Worm (Caenorhabditis elegans) whole organism, L1 larva: ENCODE results near the gene srw-108.

Experiments used
- ama-1 ChIP-seq: fragments of 150-350 bp; optimal IDR thresholded peaks from 2 replicates; lab custom pipeline; 2014
- dpl-1 ChIP-seq, 3 experiments: fragments of 150-350 bp in 2 of 3; sonication (generic microtip) in 1 of 3; optimal IDR thresholded peaks; 2 replicates each; lab custom pipeline; 2014 to 2017; ENCODE audit warnings: missing biosample characterization in 3 of 3, missing genetic modification characterization in 3 of 3, missing genetic modification reagents in 3 of 3
- egl-27 ChIP-seq, 2 experiments: fragments of 150-350 bp in 1 of 2; sonication (generic microtip); optimal IDR thresholded peaks; 3 replicates each; lab custom pipeline; 2017 to 2018; ENCODE audit warnings: missing biosample characterization in 2 of 2, missing genetic modification characterization in 2 of 2, missing genetic modification reagents in 2 of 2
- elt-2 ChIP-seq: sonication (generic microtip); optimal IDR thresholded peaks from 2 replicates; lab custom pipeline; 2016; ENCODE audit warnings: missing genetic modification characterization, mild to moderate bottlenecking, inconsistent platforms, missing compliant biosample characterization, missing genetic modification reagents
- jun-1 ChIP-seq: fragments of 150-350 bp; optimal IDR thresholded peaks from 2 replicates; lab custom pipeline; 2014; ENCODE audit warnings: missing biosample characterization, missing genetic modification reagents, missing genetic modification characterization
- lin-15B ChIP-seq: fragments of 150-350 bp; sonication (generic microtip); optimal IDR thresholded peaks from 3 replicates; lab custom pipeline; 2014; ENCODE audit warnings: missing biosample characterization, missing genetic modification characterization
- lin-39 ChIP-seq: fragments of 150-350 bp; optimal IDR thresholded peaks from 2 replicates; lab custom pipeline; 2014; ENCODE audit warnings: missing biosample characterization, missing genetic modification reagents, missing genetic modification characterization
- nhr-90 ChIP-seq: sonication (generic microtip); optimal IDR thresholded peaks from 2 replicates; lab custom pipeline; 2016; ENCODE audit warnings: mild to moderate bottlenecking, missing genetic modification characterization, missing compliant biosample characterization; ENCODE audit not compliant: poor library complexity
- pag-3 ChIP-seq: sonication (generic microtip); optimal IDR thresholded peaks from 2 replicates; lab custom pipeline; 2017; ENCODE audit warnings: missing genetic modification characterization, mild to moderate bottlenecking, missing compliant biosample characterization, antibody characterized with exemption, borderline replicate concordance; ENCODE audit not compliant: insufficient read depth
- ztf-4 ChIP-seq: fragments of 150-350 bp; optimal IDR thresholded peaks from 2 replicates; lab custom pipeline; 2014; ENCODE audit warnings: missing biosample characterization, missing genetic modification characterization

DNA sequence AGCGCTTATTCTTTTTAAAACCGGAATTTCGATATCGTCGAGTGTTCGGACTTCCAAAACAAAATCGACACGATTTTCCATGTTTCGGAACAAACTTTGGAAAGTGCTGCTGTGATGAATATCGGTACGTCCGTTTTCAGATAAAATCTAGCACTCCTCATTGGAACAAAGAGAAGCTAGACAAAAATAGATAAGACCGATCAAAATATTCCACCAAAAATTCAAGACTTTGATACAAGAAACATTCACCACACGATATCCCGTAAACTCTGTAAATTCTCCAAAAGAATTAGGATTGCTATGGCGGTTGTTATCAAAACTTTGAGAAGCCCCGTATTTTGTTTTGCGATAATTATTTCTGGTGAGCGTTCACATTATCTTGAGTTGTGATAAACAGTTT is 15.5 kb downstream of the srw-108 start, which contains the start of gene C14C6.3:
- no peak for TF ChIP-seq egl-27 (tag; optimal IDR thresholded peaks at IDR 0.05; lab: Kevin White, UChicago)
- no peak for TF ChIP-seq nhr-90
- TF ChIP-seq ztf-4 (tag; lab: Kevin White, UChicago) = no peak
- no peak for TF ChIP-seq lin-39
- no peak for TF ChIP-seq jun-1 (tag; lab: Kevin White, UChicago)
- no peak for TF ChIP-seq dpl-1 (GFP tag; optimal IDR thresholded peaks at IDR 0.05; lab: Kevin White, UChicago)
- TF ChIP-seq elt-2 (tag; lab: Kevin White, UChicago) = no peak
- TF ChIP-seq pag-3 = no peak
- no peak for TF ChIP-seq lin-15B (tag; lab: Kevin White, UChicago)
- no peak for TF ChIP-seq ama-1 (lab: Kevin White, UChicago)
